Worm (Caenorhabditis elegans) whole organism, young adult: ENCODE data around the gene T15H9.5.

Experiments used
- B0336.3 ChIP-seq: fragments of 200-800 bp; sonication (Bioruptor generic); IDR thresholded peaks from 2 replicates; pipeline ENCODE4 v1.3.6; 2022; ENCODE audit warnings: missing genetic modification characterization, missing compliant biosample characterization
- F10E7.11 ChIP-seq: sonication (generic microtip); optimal IDR thresholded peaks from 2 replicates; lab custom pipeline; 2017; ENCODE audit warnings: mild to moderate bottlenecking, missing genetic modification characterization, moderate library complexity, missing compliant biosample characterization
- F33H1.4 ChIP-seq: fragments of 200-800 bp; sonication (Bioruptor generic); IDR thresholded peaks from 2 replicates; pipeline ENCODE4 v1.3.6; 2022; ENCODE audit warnings: missing genetic modification reagents, missing genetic modification characterization, missing compliant biosample characterization
- F37B4.10 ChIP-seq: fragments of 200-800 bp; sonication (Bioruptor generic); IDR thresholded peaks from 2 replicates; pipeline ENCODE4 v1.3.6; 2022; ENCODE audit warnings: missing genetic modification characterization, missing compliant biosample characterization
- F39B2.1 ChIP-seq: fragments of 200-800 bp; sonication (Bioruptor generic); IDR thresholded peaks from 2 replicates; pipeline ENCODE4 v1.3.6; 2022; ENCODE audit warnings: missing genetic modification reagents, missing genetic modification characterization, missing compliant biosample characterization
- F57C9.4 ChIP-seq: sonication (generic microtip); optimal IDR thresholded peaks from 2 replicates; lab custom pipeline; 2017; ENCODE audit warnings: mild to moderate bottlenecking, missing genetic modification characterization, missing compliant biosample characterization
- K12H6.12 ChIP-seq: fragments of 200-800 bp; sonication (Bioruptor generic); optimal IDR thresholded peaks from 2 replicates; lab custom pipeline; 2018; ENCODE audit warnings: mild to moderate bottlenecking, missing genetic modification characterization, missing compliant biosample characterization
- Y53G8AR.9 ChIP-seq: fragments of 200-800 bp; sonication (Bioruptor generic); conservative IDR thresholded peaks from 2 replicates; pipeline ENCODE4 v1.3.6; 2022; ENCODE audit warnings: missing genetic modification reagents, missing genetic modification characterization, missing compliant biosample characterization
- Y95B8A.8 ChIP-seq: fragments of 200-800 bp; sonication (Bioruptor generic); IDR thresholded peaks from 2 replicates; pipeline ENCODE4 v1.3.6; 2022; ENCODE audit warnings: missing genetic modification reagents, missing genetic modification characterization, missing compliant biosample characterization
- ZK185.1 ChIP-seq: sonication (generic microtip); optimal IDR thresholded peaks from 2 replicates; lab custom pipeline; 2016; ENCODE audit warnings: mild to moderate bottlenecking, missing genetic modification characterization, missing compliant biosample characterization; ENCODE audit not compliant: poor library complexity, severe bottlenecking
- akir-1 ChIP-seq: fragments of 200-800 bp; sonication (Bioruptor generic); optimal IDR thresholded peaks from 2 replicates; lab custom pipeline; 2018; ENCODE audit warnings: mild to moderate bottlenecking, missing genetic modification characterization, moderate library complexity, missing compliant biosample characterization
- ama-1 ChIP-seq, 3 experiments: fragments of 150-350 bp in 1 of 3; sonication (generic microtip) in 2 of 3; optimal IDR thresholded peaks; 2 replicates each; lab custom pipeline; 2014 to 2018; ENCODE audit warnings: missing biosample characterization in 2 of 3, missing genetic modification characterization in 2 of 3, missing genetic modification reagents in 2 of 3
- aptf-2 ChIP-seq: fragments of 200-800 bp; sonication (Bioruptor generic); conservative IDR thresholded peaks from 2 replicates; pipeline ENCODE4 v1.3.6; 2022; ENCODE audit warnings: missing genetic modification reagents, missing genetic modification characterization, missing compliant biosample characterization
- atf-7 ChIP-seq: sonication (generic microtip); optimal IDR thresholded peaks from 2 replicates; lab custom pipeline; 2017; ENCODE audit warnings: mild to moderate bottlenecking, missing genetic modification characterization, missing compliant biosample characterization
- cebp-1 ChIP-seq, 2 experiments: fragments of 200-800 bp in 1 of 2; sonication (Bioruptor generic) in 1 of 2; sonication (generic microtip) in 1 of 2; IDR thresholded peaks in 1 of 2; optimal IDR thresholded peaks in 1 of 2; 2 replicates each; pipeline versions ENCODE4 v1.3.6 to Lab custom; 2017 to 2022; ENCODE audit warnings: missing compliant biosample characterization in 2 of 2, missing genetic modification characterization in 2 of 2, mild to moderate bottlenecking in 1 of 2, missing genetic modification reagents in 1 of 2, moderate library complexity in 1 of 2
- cebp-2 ChIP-seq: fragments of 200-800 bp; sonication (Bioruptor generic); IDR thresholded peaks from 2 replicates; pipeline ENCODE4 v1.3.6; 2022; ENCODE audit warnings: missing genetic modification characterization, missing compliant biosample characterization
- ceh-40 ChIP-seq: fragments of 200-800 bp; sonication (Bioruptor generic); IDR thresholded peaks from 2 replicates; pipeline ENCODE4 v1.3.6; 2022; ENCODE audit warnings: missing genetic modification characterization, missing compliant biosample characterization
- ceh-91 ChIP-seq: fragments of 200-800 bp; sonication (Bioruptor generic); IDR thresholded peaks from 2 replicates; pipeline ENCODE4 v1.3.6; 2022; ENCODE audit warnings: missing genetic modification reagents, missing genetic modification characterization, missing compliant biosample characterization
- die-1 ChIP-seq: sonication (generic microtip); optimal IDR thresholded peaks from 2 replicates; lab custom pipeline; 2016; ENCODE audit warnings: missing genotype, mild to moderate bottlenecking, missing genetic modification characterization, missing compliant biosample characterization
- dox-1 ChIP-seq: fragments of 200-800 bp; sonication (Bioruptor generic); IDR thresholded peaks from 2 replicates; pipeline ENCODE4 v1.3.6; 2022; ENCODE audit warnings: missing genetic modification reagents, missing genetic modification characterization, missing compliant biosample characterization
- dpl-1 ChIP-seq: fragments of 150-350 bp; optimal IDR thresholded peaks from 2 replicates; lab custom pipeline; 2014; ENCODE audit warnings: missing biosample characterization, missing genetic modification reagents, missing genetic modification characterization
- egl-44 ChIP-seq: fragments of 200-800 bp; sonication (Bioruptor generic); IDR thresholded peaks from 2 replicates; pipeline ENCODE4 v1.3.6; 2022; ENCODE audit warnings: missing genetic modification reagents, missing genetic modification characterization, missing compliant biosample characterization
- fkh-3 ChIP-seq: sonication (generic microtip); optimal IDR thresholded peaks from 2 replicates; lab custom pipeline; 2016; ENCODE audit warnings: mild to moderate bottlenecking, missing genetic modification characterization, missing compliant biosample characterization
- him-1 ChIP-seq: sonication (generic microtip); optimal IDR thresholded peaks from 2 replicates; lab custom pipeline; 2016; ENCODE audit warnings: missing genotype, missing genetic modification reagents, missing genetic modification characterization, missing compliant biosample characterization
- let-526 ChIP-seq: fragments of 200-800 bp; sonication (Bioruptor generic); IDR thresholded peaks from 2 replicates; pipeline ENCODE4 v1.3.6; 2022; ENCODE audit warnings: missing genetic modification reagents, missing genetic modification characterization, missing compliant biosample characterization
- let-607 ChIP-seq, 2 experiments: fragments of 200-800 bp in 1 of 2; sonication (Bioruptor generic) in 1 of 2; sonication (generic microtip) in 1 of 2; optimal IDR thresholded peaks; 2 replicates each; lab custom pipeline; 2016 to 2018; ENCODE audit warnings: mild to moderate bottlenecking in 2 of 2, missing compliant biosample characterization in 2 of 2, missing genetic modification characterization in 2 of 2, moderate library complexity in 2 of 2, missing genotype in 1 of 2
- lin-26 ChIP-seq: fragments of 200-800 bp; sonication (Bioruptor generic); IDR thresholded peaks from 2 replicates; pipeline ENCODE4 v1.3.6; 2022; ENCODE audit warnings: missing genetic modification reagents, missing genetic modification characterization, missing compliant biosample characterization
- lin-54 ChIP-seq: fragments of 200-800 bp; sonication (Bioruptor generic); optimal IDR thresholded peaks from 2 replicates; lab custom pipeline; 2018; ENCODE audit warnings: mild to moderate bottlenecking, missing genetic modification characterization, missing compliant biosample characterization
- madf-10 ChIP-seq: sonication (generic microtip); optimal IDR thresholded peaks from 2 replicates; lab custom pipeline; 2016; ENCODE audit warnings: mild to moderate bottlenecking, missing genetic modification characterization, missing compliant biosample characterization
- madf-3 ChIP-seq: fragments of 200-800 bp; sonication (Bioruptor generic); IDR thresholded peaks from 2 replicates; pipeline ENCODE4 v1.3.6; 2022; ENCODE audit warnings: missing genetic modification reagents, missing genetic modification characterization, missing compliant biosample characterization
- madf-6 ChIP-seq: fragments of 200-800 bp; sonication (Bioruptor generic); IDR thresholded peaks from 2 replicates; pipeline ENCODE4 v1.3.6; 2022; ENCODE audit warnings: missing genetic modification reagents, missing genetic modification characterization, missing compliant biosample characterization
- nfya-1 ChIP-seq: sonication (generic microtip); optimal IDR thresholded peaks from 2 replicates; lab custom pipeline; 2017; ENCODE audit warnings: antibody characterized with exemption, missing compliant biosample characterization, missing genetic modification characterization, borderline replicate concordance; ENCODE audit not compliant: insufficient read depth
- nhr-80 ChIP-seq: sonication (generic microtip); optimal IDR thresholded peaks from 2 replicates; lab custom pipeline; 2016; ENCODE audit warnings: missing genetic modification characterization, missing compliant biosample characterization
- pbrm-1 ChIP-seq: fragments of 200-800 bp; sonication (Bioruptor generic); IDR thresholded peaks from 2 replicates; pipeline ENCODE4 v1.3.6; 2022; ENCODE audit warnings: missing genetic modification reagents, missing genetic modification characterization, missing compliant biosample characterization
- rcor-1 ChIP-seq: fragments of 200-800 bp; sonication (Bioruptor generic); IDR thresholded peaks from 2 replicates; pipeline ENCODE4 v1.3.6; 2022; ENCODE audit warnings: missing genetic modification reagents, missing genetic modification characterization, missing compliant biosample characterization
- snpc-3.4 ChIP-seq: sonication (generic microtip); optimal IDR thresholded peaks from 2 replicates; lab custom pipeline; 2017; ENCODE audit warnings: missing genetic modification characterization, mild to moderate bottlenecking, missing compliant biosample characterization, antibody characterized with exemption, moderate library complexity, missing genotype, missing genetic modification reagents
- zim-3 ChIP-seq: sonication (generic microtip); optimal IDR thresholded peaks from 2 replicates; lab custom pipeline; 2017; ENCODE audit warnings: mild to moderate bottlenecking, missing genetic modification characterization, moderate library complexity, missing compliant biosample characterization
- ztf-26 ChIP-seq: sonication (generic microtip); optimal IDR thresholded peaks from 2 replicates; lab custom pipeline; 2017; ENCODE audit warnings: missing genetic modification characterization, missing compliant biosample characterization
- ztf-3 ChIP-seq: fragments of 200-800 bp; sonication (Bioruptor generic); optimal IDR thresholded peaks from 2 replicates; lab custom pipeline; 2018; ENCODE audit warnings: mild to moderate bottlenecking, missing genetic modification characterization, missing compliant biosample characterization
- ztf-6 ChIP-seq: fragments of 200-800 bp; sonication (Bioruptor generic); IDR thresholded peaks from 2 replicates; pipeline ENCODE4 v1.3.6; 2022; ENCODE audit warnings: missing genetic modification reagents, missing genetic modification characterization, missing compliant biosample characterization

The T15H9.5 gene

DNA sequence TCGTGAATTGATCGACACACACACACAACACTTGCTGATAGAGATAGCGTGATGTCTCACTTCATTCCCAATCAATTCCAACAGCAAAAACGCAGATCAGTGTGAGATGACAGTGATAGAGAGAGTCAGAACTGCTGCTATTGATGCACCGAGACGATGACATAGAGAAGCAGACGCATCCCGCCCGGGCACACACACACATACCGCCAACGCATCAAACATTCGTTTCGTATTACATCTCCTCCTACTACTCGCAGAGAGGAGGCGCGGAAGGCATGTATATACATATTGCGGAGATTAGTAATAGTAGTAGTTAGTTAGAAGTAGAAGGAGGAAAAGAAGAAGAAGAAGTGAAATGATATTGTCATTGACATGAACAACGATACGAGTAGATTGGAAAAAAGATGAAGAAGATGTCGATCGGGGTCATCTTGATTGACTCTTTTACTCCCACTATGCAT is 8.2 kb upstream of the T15H9.5 start (continued):
- TF ChIP-seq atf-7 (tag; lab: Kevin White, UChicago) (peak; percentile 47), zim-3 (tag; lab: Kevin White, UChicago) (peak; percentile 15), F33H1.4 (GFP tag; lab: Robert Waterston, UW) (no peak), snpc-3.4 (no peak), F57C9.4 (tag; lab: Kevin White, UChicago) (peak; percentile 43), ztf-26 (tag; lab: Kevin White, UChicago) (peak; percentile 27), ztf-3 (GFP tag; lab: Kevin White, UChicago) (no peak), egl-44 (GFP tag; lab: Robert Waterston, UW) (peak; percentile 56; the same call in 1 of the 2 replicates), madf-10 (peak; percentile 15), akir-1 (GFP tag; lab: Kevin White, UChicago) (no peak)

DNA sequence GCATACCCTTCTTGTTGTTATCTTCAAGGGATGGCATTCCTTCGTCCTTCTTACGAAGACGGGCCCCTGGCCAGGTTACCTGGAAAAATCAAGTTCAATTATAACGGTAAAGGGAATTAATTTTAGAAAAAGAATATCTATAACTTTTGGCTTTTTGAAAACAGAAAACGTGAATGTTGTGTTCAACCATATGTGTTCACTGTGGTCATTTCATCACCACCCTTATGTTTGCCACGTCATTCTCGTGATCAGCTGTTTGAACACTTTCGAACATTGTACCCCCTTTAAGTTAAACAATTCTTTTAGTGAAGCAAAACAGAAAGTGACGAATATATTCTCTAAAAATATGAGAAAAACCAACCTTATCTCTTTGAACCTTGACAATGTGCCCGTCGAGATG is 7.5 kb upstream of the T15H9.5 start:
- TF ChIP-seq nfya-1 (tag; lab: Kevin White, UChicago) (no peak), B0336.3 (GFP tag; lab: Robert Waterston, UW) (no peak), lin-54 (GFP tag; lab: Kevin White, UChicago) (no peak), dpl-1 (GFP tag; lab: Kevin White, UChicago) (no peak), K12H6.12 (tag; lab: Kevin White, UChicago) (no peak), die-1 (no peak), madf-6 (GFP tag; lab: Robert Waterston, UW) (no peak), let-526 (GFP tag; lab: Robert Waterston, UW) (peak; percentile 16; the same call in 1 of the 2 replicates), F39B2.1 (GFP tag; lab: Robert Waterston, UW) (no peak), Y95B8A.8 (GFP tag; lab: Robert Waterston, UW) (0 out of 2 replicates have a peak, but pooled peaks have one; percentile 5), fkh-3 (tag; lab: Kevin White, UChicago) (no peak), dox-1 (GFP tag; lab: Robert Waterston, UW) (no peak), cebp-1 (GFP tag; IDR thresholded peaks at IDR 0.05; lab: Robert Waterston, UW) (peak; percentile 75), cebp-1 (tag; optimal IDR thresholded peaks at IDR 0.05; lab: Kevin White, UChicago) (peak; percentile 75), ZK185.1 (peak; percentile 37), zim-3 (tag; lab: Kevin White, UChicago) (peak; percentile 36), cebp-2 (GFP tag; lab: Robert Waterston, UW) (no peak), madf-3 (no peak), F10E7.11 (tag; lab: Kevin White, UChicago) (peak; percentile 6), egl-44 (GFP tag; lab: Robert Waterston, UW) (no peak)

DNA sequence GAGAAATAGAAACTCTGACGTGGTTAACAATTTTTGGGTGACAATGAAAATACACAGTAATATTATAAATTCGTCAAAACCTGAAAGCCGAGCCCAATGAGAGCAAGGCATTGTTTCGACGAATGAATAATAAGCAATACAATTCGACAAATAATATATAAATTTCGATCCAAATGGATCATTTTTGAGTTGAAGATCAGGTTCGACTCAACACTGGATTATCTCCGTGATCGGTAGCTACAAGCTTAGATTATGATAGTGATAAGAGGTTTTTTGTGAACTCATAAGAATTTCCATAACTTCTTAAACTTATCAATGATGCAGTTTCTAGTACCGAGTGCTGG is 6.6 kb upstream of the T15H9.5 start:
- TF ChIP-seq lin-26 (GFP tag; lab: Robert Waterston, UW) (0 out of 2 replicates have a peak, but pooled peaks have one; percentile 19), aptf-2 (no peak), nhr-80 (tag; lab: Kevin White, UChicago) (peak; percentile 15), rcor-1 (GFP tag; lab: Robert Waterston, UW) (peak; percentile 37; the same call in 1 of the 2 replicates), let-607 (tag; optimal IDR thresholded peaks at IDR 0.05; lab: Kevin White, UChicago) (peak in 1 of 2 experiments; percentile 8), Y53G8AR.9 (0 out of 2 replicates have a peak, but pooled peaks have one; percentile 5), F37B4.10 (GFP tag; lab: Robert Waterston, UW) (0 out of 2 replicates have a peak, but pooled peaks have one; percentile 40), ztf-6 (GFP tag; lab: Robert Waterston, UW) (no peak), cebp-1 (GFP tag; IDR thresholded peaks at IDR 0.05; lab: Robert Waterston, UW) (0 out of 2 replicates have a peak, but pooled peaks have one; percentile 21), cebp-1 (tag; optimal IDR thresholded peaks at IDR 0.05; lab: Kevin White, UChicago) (no peak), pbrm-1 (GFP tag; lab: Robert Waterston, UW) (peak; percentile 10; the same call in 1 of the 2 replicates), ama-1 (optimal IDR thresholded peaks at IDR 0.05; lab: Kevin White, UChicago) (no peak), ama-1 (GFP tag; optimal IDR thresholded peaks at IDR 0.05; lab: Kevin White, UChicago) (peak in 1 of 2 experiments; percentile 17), him-1 (no peak), ZK185.1 (peak; percentile 37), ceh-40 (GFP tag; lab: Robert Waterston, UW) (no peak), ceh-91 (GFP tag; lab: Robert Waterston, UW) (no peak), madf-10 (peak; percentile 21)
